Worm (Caenorhabditis elegans): ENCODE measurements around the gene rcq-5.

DNA sequence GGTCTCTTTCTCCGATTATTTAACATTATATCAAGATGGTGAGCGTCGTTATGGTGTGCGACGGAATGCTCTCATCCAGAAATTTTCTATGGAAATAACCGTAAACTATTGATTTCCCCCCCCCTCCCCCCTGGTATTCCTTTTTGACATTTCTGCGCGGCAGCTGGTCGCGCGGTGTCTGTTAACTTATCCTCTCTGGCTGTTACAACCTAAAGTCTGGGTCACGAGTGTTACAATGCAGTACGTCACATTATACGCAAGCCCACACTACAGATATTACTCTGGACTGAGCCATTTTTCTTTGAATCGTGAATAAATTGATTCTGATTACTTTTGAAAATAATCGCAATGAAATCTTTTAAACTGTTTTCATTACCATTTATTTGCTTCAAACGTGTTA lies 8.6 kb downstream of the rcq-5 start:
- no peak for TF ChIP-seq T22C8.4 (GFP tag; IDR thresholded peaks at IDR 0.05)
- TF ChIP-seq med-1 (GFP tag; optimal IDR thresholded peaks at IDR 0.05; ENCODE audit: insufficient read depth), result no peak
- no peak for TF ChIP-seq cog-1 (tag; optimal IDR thresholded peaks at IDR 0.05)
- no peak for TF ChIP-seq flt-1 (GFP tag; IDR thresholded peaks at IDR 0.05)
- TF ChIP-seq ztf-29 (GFP tag; IDR thresholded peaks at IDR 0.05), result no peak
- TF ChIP-seq ztf-23 (GFP tag; IDR thresholded peaks at IDR 0.05), result no peak
- TF ChIP-seq tab-1 (GFP tag; IDR thresholded peaks at IDR 0.05), result no peak
- no peak for TF ChIP-seq klf-2 (GFP tag; conservative IDR thresholded peaks at IDR 0.05)

All from whole organism, midembryonic.